Fruit fly (Drosophila melanogaster) whole organism, adult: ENCODE data around the gene Cyp12a4.

Source experiments
- CG11617 ChIP-seq: fragments of 200-800 bp; sonication (Bioruptor generic); optimal IDR thresholded peaks from 2 replicates; lab custom pipeline; 2017; ENCODE audit warnings: mild to moderate bottlenecking, missing biosample characterization, missing genetic modification reagents, missing genetic modification characterization
- CG12768 ChIP-seq: fragments of 200-800 bp; sonication (Bioruptor generic); optimal IDR thresholded peaks from 2 replicates; lab custom pipeline; 2017; ENCODE audit warnings: missing biosample characterization, missing genetic modification characterization, mild to moderate bottlenecking, moderate library complexity, missing genetic modification reagents
- CG14711 ChIP-seq: fragments of 200-800 bp; sonication (Bioruptor generic); optimal IDR thresholded peaks from 2 replicates; lab custom pipeline; 2018; ENCODE audit warnings: missing biosample characterization, mild to moderate bottlenecking, missing genetic modification characterization, moderate library complexity
- CG1620 ChIP-seq: fragments of 200-800 bp; sonication (Bioruptor generic); optimal IDR thresholded peaks from 2 replicates; lab custom pipeline; 2016; ENCODE audit warnings: missing biosample characterization, missing genetic modification characterization
- CG33017 ChIP-seq: fragments of 200-800 bp; sonication (Bioruptor generic); optimal IDR thresholded peaks from 2 replicates; lab custom pipeline; 2018; ENCODE audit warnings: missing biosample characterization, mild to moderate bottlenecking, missing genetic modification characterization, moderate library complexity
- CG5204 ChIP-seq: fragments of 200-800 bp; sonication (Bioruptor generic); optimal IDR thresholded peaks from 2 replicates; lab custom pipeline; 2016; ENCODE audit warnings: missing biosample characterization, missing genetic modification characterization
- CG7045 ChIP-seq: fragments of 200-800 bp; sonication (Bioruptor generic); optimal IDR thresholded peaks from 2 replicates; lab custom pipeline; 2017; ENCODE audit warnings: missing biosample characterization, mild to moderate bottlenecking, missing genetic modification characterization
- CG7101 ChIP-seq: fragments of 200-800 bp; sonication (Bioruptor generic); optimal IDR thresholded peaks from 2 replicates; lab custom pipeline; 2018; ENCODE audit warnings: missing biosample characterization, mild to moderate bottlenecking, missing genetic modification characterization, moderate library complexity
- Clk ChIP-seq: fragments of 200-800 bp; sonication (Bioruptor generic); optimal IDR thresholded peaks from 2 replicates; lab custom pipeline; 2017; ENCODE audit warnings: missing biosample characterization, missing genetic modification characterization
- Crg-1 ChIP-seq: fragments of 200-800 bp; sonication (Bioruptor generic); optimal IDR thresholded peaks from 2 replicates; lab custom pipeline; 2016; ENCODE audit warnings: missing biosample characterization, missing genetic modification characterization
- Hr96 ChIP-seq: fragments of 200-800 bp; sonication (Bioruptor generic); optimal IDR thresholded peaks from 2 replicates; lab custom pipeline; 2016; ENCODE audit warnings: missing biosample characterization, missing genetic modification characterization
- Mnt ChIP-seq: fragments of 200-800 bp; sonication (Bioruptor generic); optimal IDR thresholded peaks from 2 replicates; lab custom pipeline; 2016; ENCODE audit warnings: missing biosample characterization, mild to moderate bottlenecking, missing genetic modification characterization
- bab1 ChIP-seq: fragments of 200-800 bp; sonication (Bioruptor generic); optimal IDR thresholded peaks from 3 replicates; lab custom pipeline; 2019; ENCODE audit warnings: missing biosample characterization, mild to moderate bottlenecking, missing genetic modification characterization, moderate library complexity
- cic ChIP-seq: fragments of 200-800 bp; sonication (Bioruptor generic); optimal IDR thresholded peaks from 2 replicates; lab custom pipeline; 2017; ENCODE audit warnings: missing biosample characterization, mild to moderate bottlenecking, missing genetic modification characterization, moderate library complexity
- cnc ChIP-seq, 2 experiments: fragments of >200 bp; optimal IDR thresholded peaks; 2 replicates each; lab custom pipeline; 2017
- kay ChIP-seq: fragments of 200-800 bp; sonication (Bioruptor generic); peaks from one replicate; lab custom pipeline; 2016; ENCODE audit warnings: missing biosample characterization, missing genetic modification characterization, borderline replicate concordance
- ovo ChIP-seq: fragments of 200-800 bp; sonication (Bioruptor generic); optimal IDR thresholded peaks from 2 replicates; lab custom pipeline; 2016; ENCODE audit warnings: missing biosample characterization, missing genetic modification characterization
- pad ChIP-seq: fragments of 200-800 bp; sonication (Bioruptor generic); optimal IDR thresholded peaks from 3 replicates; lab custom pipeline; 2017; ENCODE audit warnings: missing biosample characterization, missing genetic modification characterization, mild to moderate bottlenecking, moderate library complexity, missing genetic modification reagents
- tj ChIP-seq: fragments of 200-800 bp; sonication (Bioruptor generic); optimal IDR thresholded peaks from 3 replicates; lab custom pipeline; 2017; ENCODE audit warnings: missing biosample characterization, mild to moderate bottlenecking, missing genetic modification characterization, moderate library complexity
- toe ChIP-seq: fragments of 200-800 bp; sonication (Bioruptor generic); optimal IDR thresholded peaks from 2 replicates; lab custom pipeline; 2016; ENCODE audit warnings: missing biosample characterization, missing genetic modification characterization

Gene Cyp12a4

dm6 chr3R:19108126-19108525 lies 26.8 kb upstream of the Cyp12a4 start:
- no peak for TF ChIP-seq CG14711 (tag; lab: Kevin White, UChicago)
- no peak for TF ChIP-seq Mnt (GFP tag; lab: Kevin White, UChicago)
- TF ChIP-seq CG7101: no peak
- no peak for TF ChIP-seq CG12768
- TF ChIP-seq cnc (optimal IDR thresholded peaks at IDR 0.05; lab: Kevin White, UChicago): no peak
- TF ChIP-seq CG1620 (GFP tag; lab: Kevin White, UChicago): no peak
- no peak for TF ChIP-seq bab1 (GFP tag; lab: Kevin White, UChicago)
- no peak for TF ChIP-seq CG7045 (GFP tag; lab: Kevin White, UChicago)
- no peak for TF ChIP-seq Hr96 (GFP tag; lab: Kevin White, UChicago)
- no peak for TF ChIP-seq cic (GFP tag; lab: Kevin White, UChicago)
- TF ChIP-seq kay (GFP tag; lab: Kevin White, UChicago): no peak
- no peak for TF ChIP-seq CG11617 (GFP tag; lab: Kevin White, UChicago)
- no peak for TF ChIP-seq tj (GFP tag; lab: Kevin White, UChicago)
- TF ChIP-seq Clk (GFP tag; lab: Kevin White, UChicago): no peak
- no peak for TF ChIP-seq ovo (GFP tag; lab: Kevin White, UChicago)
- no peak for TF ChIP-seq pad (GFP tag; lab: Kevin White, UChicago)
- no peak for TF ChIP-seq CG33017 (tag; lab: Kevin White, UChicago)
- TF ChIP-seq toe (GFP tag; lab: Kevin White, UChicago): no peak

DNA sequence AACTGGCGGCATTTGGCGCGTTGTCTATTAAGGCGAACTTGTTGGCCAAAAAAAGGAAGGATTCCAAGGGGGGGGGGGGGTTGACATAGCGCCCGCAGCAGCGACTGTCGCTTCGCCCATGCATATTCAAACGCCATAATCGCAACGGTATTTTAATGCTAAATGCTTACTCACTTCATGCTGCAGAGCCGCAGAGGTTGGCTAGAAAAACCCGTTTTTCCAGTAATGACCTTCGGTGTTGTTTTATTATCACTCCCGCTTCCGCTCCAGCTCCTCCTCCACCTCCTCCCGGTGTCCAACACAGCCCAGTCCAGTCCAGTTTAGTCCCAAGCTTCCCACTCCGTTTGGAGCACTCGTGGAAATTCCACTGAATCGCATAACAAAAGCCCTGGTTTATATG lies 23.8 kb upstream of the Cyp12a4 start:
- no peak for TF ChIP-seq CG11617 (GFP tag; lab: Kevin White, UChicago)
- no peak for TF ChIP-seq CG7045 (GFP tag; lab: Kevin White, UChicago)
- no peak for TF ChIP-seq tj (GFP tag; lab: Kevin White, UChicago)
- no peak for TF ChIP-seq Hr96 (GFP tag; lab: Kevin White, UChicago)
- TF ChIP-seq CG14711 (tag; lab: Kevin White, UChicago): no peak
- no peak for TF ChIP-seq CG5204
- no peak for TF ChIP-seq CG7101
- no peak for TF ChIP-seq kay (GFP tag; lab: Kevin White, UChicago)
- no peak for TF ChIP-seq CG12768
- TF ChIP-seq Clk (GFP tag; lab: Kevin White, UChicago): no peak
- TF ChIP-seq cnc (optimal IDR thresholded peaks at IDR 0.05; lab: Kevin White, UChicago): no peak
- TF ChIP-seq Mnt (GFP tag; lab: Kevin White, UChicago): no peak
- TF ChIP-seq CG33017 (tag; lab: Kevin White, UChicago): no peak
- TF ChIP-seq pad (GFP tag; lab: Kevin White, UChicago): no peak

DNA sequence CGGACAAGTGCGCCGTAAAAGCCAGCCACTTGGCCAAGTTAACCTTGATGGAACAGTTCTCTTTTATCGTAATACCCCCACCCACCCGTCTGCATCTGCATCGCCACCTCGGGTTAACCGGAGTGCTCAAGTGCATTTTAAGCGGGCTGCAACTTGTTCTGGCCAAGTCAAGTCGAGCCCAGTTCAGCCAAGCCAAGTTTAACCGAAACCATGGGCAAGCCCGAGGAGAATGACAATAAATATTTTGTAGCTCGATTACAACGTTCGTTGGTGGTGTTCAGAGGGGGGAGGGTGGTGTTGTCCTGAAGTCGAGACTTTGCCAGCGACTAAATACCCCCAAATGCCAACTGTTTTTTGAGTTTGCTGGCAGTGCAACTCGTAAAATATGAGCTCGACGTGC lies 22.6 kb upstream of the Cyp12a4 start:
- no peak for TF ChIP-seq CG7101
- no peak for TF ChIP-seq cnc (optimal IDR thresholded peaks at IDR 0.05; lab: Kevin White, UChicago)
- peak; percentile 74 for TF ChIP-seq tj (GFP tag; lab: Kevin White, UChicago)
- TF ChIP-seq Hr96 (GFP tag; lab: Kevin White, UChicago): no peak

DNA sequence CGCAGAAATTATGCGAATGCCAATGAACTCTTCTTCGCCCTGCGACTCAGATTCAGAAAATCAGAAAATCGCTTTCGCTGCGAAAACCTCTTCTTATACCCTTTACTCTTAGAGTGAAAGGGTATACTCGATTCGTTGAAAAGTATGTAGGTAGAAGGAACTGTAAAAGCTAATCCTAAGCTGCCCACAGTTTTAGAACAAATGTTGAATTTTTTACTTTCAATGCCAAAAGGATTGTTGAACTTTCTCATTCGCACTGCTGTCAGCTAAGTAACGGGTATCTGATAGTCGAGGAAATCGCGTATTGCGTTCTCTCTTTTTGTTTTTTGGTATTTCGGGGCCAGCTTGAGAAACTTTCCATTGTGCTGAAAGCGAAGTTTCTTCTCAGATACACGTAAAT lies 21.1 kb upstream of the Cyp12a4 start:
- TF ChIP-seq pad (GFP tag; lab: Kevin White, UChicago) (no peak), bab1 (GFP tag; lab: Kevin White, UChicago) (peak; percentile 73), tj (GFP tag; lab: Kevin White, UChicago) (peak; percentile 66)

- TF ChIP-seq CG12768 (no peak), CG5204 (no peak), CG7101 (no peak)
These were observed 16.3 kb upstream of the Cyp12a4 start for dm6 chr3R:19118505-19119138.

dm6 chr3R:19132146-19132833 lies 2.7 kb upstream of the Cyp12a4 start, which contains the start of gene Cyp12a5:
TSS of gene Cyp12a5 (plus strand) at chr3R:19132648.
- TF ChIP-seq ovo (GFP tag; lab: Kevin White, UChicago) (no peak), Crg-1 (GFP tag; lab: Kevin White, UChicago) (no peak), cnc (optimal IDR thresholded peaks at IDR 0.05; lab: Kevin White, UChicago) (no peak), Mnt (GFP tag; lab: Kevin White, UChicago) (peak; percentile 29), CG33017 (tag; lab: Kevin White, UChicago) (peak; percentile 67), CG11617 (GFP tag; lab: Kevin White, UChicago) (peak; percentile 61), bab1 (GFP tag; lab: Kevin White, UChicago) (peak; percentile 2), Hr96 (GFP tag; lab: Kevin White, UChicago) (no peak), Clk (GFP tag; lab: Kevin White, UChicago) (no peak), CG1620 (GFP tag; lab: Kevin White, UChicago) (no peak), toe (GFP tag; lab: Kevin White, UChicago) (no peak), kay (GFP tag; lab: Kevin White, UChicago) (peak; percentile 75), CG14711 (tag; lab: Kevin White, UChicago) (no peak), cic (GFP tag; lab: Kevin White, UChicago) (peak; percentile 85), CG7101 (peak; percentile 64), CG5204 (no peak), tj (GFP tag; lab: Kevin White, UChicago) (peak; percentile 5), pad (GFP tag; lab: Kevin White, UChicago) (no peak), CG7045 (GFP tag; lab: Kevin White, UChicago) (no peak)
